Worm (Caenorhabditis elegans) whole organism, L1 larva: ENCODE measurements around the gene gstk-1.
A peak's percentile ranks its signal among the peaks of the same experiment; 100 is the strongest.

ENCODE experiments used
- aha-1 ChIP-seq: fragments of 150-350 bp; optimal IDR thresholded peaks from 2 replicates; lab custom pipeline; 2014; ENCODE audit warnings: missing biosample characterization, missing genetic modification characterization
- blmp-1 ChIP-seq: fragments of 150-350 bp; optimal IDR thresholded peaks from 2 replicates; lab custom pipeline; 2014; ENCODE audit warnings: missing biosample characterization, missing genetic modification characterization
- ceh-63 ChIP-seq: fragments of 200-800 bp; sonication (Bioruptor generic); optimal IDR thresholded peaks from 2 replicates; lab custom pipeline; 2018; ENCODE audit warnings: mild to moderate bottlenecking, missing genetic modification characterization, missing compliant biosample characterization
- ceh-8 ChIP-seq: fragments of 200-800 bp; sonication (Bioruptor generic); optimal IDR thresholded peaks from 2 replicates; lab custom pipeline; 2018; ENCODE audit warnings: mild to moderate bottlenecking, missing genetic modification characterization, moderate library complexity, missing compliant biosample characterization
- ceh-82 ChIP-seq, 3 experiments: fragments of 150-350 bp in 1 of 3; sonication (generic microtip) in 2 of 3; optimal IDR thresholded peaks; 2 replicates each; lab custom pipeline; 2014 to 2017; ENCODE audit warnings: missing biosample characterization in 3 of 3, missing genetic modification characterization in 3 of 3
- ceh-88 ChIP-seq: fragments of 200-800 bp; sonication (Bioruptor generic); IDR thresholded peaks from 2 replicates; pipeline ENCODE4 v1.3.6; 2022; ENCODE audit warnings: missing genetic modification characterization, missing compliant biosample characterization
- dpl-1 ChIP-seq, 3 experiments: fragments of 150-350 bp in 2 of 3; sonication (generic microtip) in 1 of 3; optimal IDR thresholded peaks; 2 replicates each; lab custom pipeline; 2014 to 2017; ENCODE audit warnings: missing biosample characterization in 3 of 3, missing genetic modification characterization in 3 of 3, missing genetic modification reagents in 3 of 3
- elt-2 ChIP-seq: sonication (generic microtip); optimal IDR thresholded peaks from 2 replicates; lab custom pipeline; 2016; ENCODE audit warnings: missing genetic modification characterization, mild to moderate bottlenecking, inconsistent platforms, missing compliant biosample characterization, missing genetic modification reagents
- elt-3 ChIP-seq, 6 experiments: fragments of 150-350 bp in 1 of 6; sonication (generic microtip); optimal IDR thresholded peaks; 2 replicates each; lab custom pipeline; 2017 to 2018; ENCODE audit warnings: missing biosample characterization in 6 of 6, missing genetic modification characterization in 6 of 6, inconsistent platforms in 1 of 6
- fkh-8 ChIP-seq: sonication (generic microtip); optimal IDR thresholded peaks from 2 replicates; lab custom pipeline; 2016; ENCODE audit warnings: mild to moderate bottlenecking, missing genetic modification characterization, missing compliant biosample characterization
- grh-1 ChIP-seq: fragments of 200-800 bp; sonication (Bioruptor generic); IDR thresholded peaks from 2 replicates; pipeline ENCODE4 v1.3.6; 2022; ENCODE audit warnings: missing genetic modification reagents, missing genetic modification characterization, missing compliant biosample characterization
- hlh-4 ChIP-seq: sonication (generic microtip); optimal IDR thresholded peaks from 2 replicates; lab custom pipeline; 2016; ENCODE audit warnings: mild to moderate bottlenecking, missing genetic modification characterization, missing compliant biosample characterization
- hpl-2 ChIP-seq: fragments of 150-350 bp; optimal IDR thresholded peaks from 2 replicates; lab custom pipeline; 2014; ENCODE audit warnings: missing biosample characterization, missing genetic modification reagents, missing genetic modification characterization
- isw-1 ChIP-seq: fragments of 200-800 bp; sonication (Bioruptor generic); IDR thresholded peaks from 2 replicates; pipeline ENCODE4 v1.3.6; 2022; ENCODE audit warnings: missing genetic modification characterization, missing compliant biosample characterization
- lin-14 ChIP-seq: fragments of 200-800 bp; sonication (Bioruptor generic); optimal IDR thresholded peaks from 2 replicates; lab custom pipeline; 2018; ENCODE audit warnings: mild to moderate bottlenecking, missing genetic modification characterization, moderate library complexity, missing compliant biosample characterization
- lin-35 ChIP-seq, 2 experiments: fragments of 150-350 bp; optimal IDR thresholded peaks; 2 replicates each; lab custom pipeline; 2014; ENCODE audit warnings: missing biosample characterization in 2 of 2, missing genetic modification characterization in 2 of 2, missing genetic modification reagents in 2 of 2
- lir-3 ChIP-seq: sonication (generic microtip); optimal IDR thresholded peaks from 2 replicates; lab custom pipeline; 2016; ENCODE audit warnings: mild to moderate bottlenecking, missing genetic modification characterization, moderate library complexity, missing compliant biosample characterization; ENCODE audit not compliant: poor library complexity
- mdl-1 ChIP-seq, 2 experiments: fragments of 150-350 bp; optimal IDR thresholded peaks; 2 replicates each; lab custom pipeline; 2014 to 2017; ENCODE audit warnings: missing biosample characterization in 2 of 2, missing genetic modification characterization in 2 of 2, inconsistent platforms in 1 of 2
- mef-2 ChIP-seq: fragments of 150-350 bp; optimal IDR thresholded peaks from 2 replicates; lab custom pipeline; 2014; ENCODE audit warnings: missing biosample characterization, missing genetic modification characterization
- nhr-11 ChIP-seq: fragments of 150-350 bp; optimal IDR thresholded peaks from 2 replicates; lab custom pipeline; 2014; ENCODE audit warnings: missing biosample characterization, missing genetic modification characterization
- nhr-19 ChIP-seq: fragments of 200-800 bp; sonication (Bioruptor generic); conservative IDR thresholded peaks from 2 replicates; pipeline ENCODE4 v1.3.6; 2022; ENCODE audit warnings: missing genetic modification characterization, missing compliant biosample characterization
- nhr-20 ChIP-seq: sonication (generic microtip); optimal IDR thresholded peaks from 2 replicates; lab custom pipeline; 2016; ENCODE audit warnings: mild to moderate bottlenecking, missing genetic modification characterization, missing compliant biosample characterization
- nhr-28 ChIP-seq: fragments of 150-350 bp; optimal IDR thresholded peaks from 2 replicates; lab custom pipeline; 2014; ENCODE audit warnings: missing biosample characterization, missing genetic modification characterization
- nhr-47 ChIP-seq: sonication (generic microtip); optimal IDR thresholded peaks from 2 replicates; lab custom pipeline; 2016; ENCODE audit warnings: mild to moderate bottlenecking, missing genetic modification characterization, moderate library complexity, missing compliant biosample characterization
- nhr-71 ChIP-seq: sonication (generic microtip); optimal IDR thresholded peaks from 2 replicates; lab custom pipeline; 2016; ENCODE audit warnings: mild to moderate bottlenecking, missing genetic modification characterization, moderate library complexity, missing compliant biosample characterization
- nhr-76 ChIP-seq: sonication (generic microtip); optimal IDR thresholded peaks from 2 replicates; lab custom pipeline; 2017; ENCODE audit warnings: missing biosample characterization, missing genetic modification characterization
- nhr-77 ChIP-seq: fragments of 150-350 bp; optimal IDR thresholded peaks from 2 replicates; lab custom pipeline; 2014; ENCODE audit warnings: missing biosample characterization, missing genetic modification characterization
- nhr-85 ChIP-seq: sonication (generic microtip); peaks from one replicate; lab custom pipeline; 2016; ENCODE audit warnings: missing genetic modification characterization, inconsistent platforms, missing compliant biosample characterization
- pag-3 ChIP-seq: sonication (generic microtip); optimal IDR thresholded peaks from 2 replicates; lab custom pipeline; 2017; ENCODE audit warnings: missing genetic modification characterization, mild to moderate bottlenecking, missing compliant biosample characterization, antibody characterized with exemption, borderline replicate concordance; ENCODE audit not compliant: insufficient read depth
- pqm-1 ChIP-seq: sonication (generic microtip); optimal IDR thresholded peaks from 3 replicates; lab custom pipeline; 2017; ENCODE audit warnings: missing biosample characterization, missing genetic modification characterization
- rnt-1 ChIP-seq: sonication (generic microtip); optimal IDR thresholded peaks from 2 replicates; lab custom pipeline; 2016; ENCODE audit warnings: mild to moderate bottlenecking, missing genetic modification characterization, moderate library complexity, missing compliant biosample characterization
- snpc-4 ChIP-seq: fragments of 150-350 bp; optimal IDR thresholded peaks from 2 replicates; lab custom pipeline; 2014; ENCODE audit warnings: missing biosample characterization, missing genetic modification characterization
- sup-37 ChIP-seq: fragments of 200-800 bp; sonication (Bioruptor generic); optimal IDR thresholded peaks from 2 replicates; lab custom pipeline; 2018; ENCODE audit warnings: mild to moderate bottlenecking, missing genetic modification characterization, missing compliant biosample characterization
- swsn-7 ChIP-seq: sonication (generic microtip); optimal IDR thresholded peaks from 2 replicates; lab custom pipeline; 2016; ENCODE audit warnings: missing genetic modification characterization, missing compliant biosample characterization
- unc-30 ChIP-seq: sonication (generic microtip); optimal IDR thresholded peaks from 2 replicates; lab custom pipeline; 2017; ENCODE audit warnings: missing biosample characterization, missing genetic modification characterization
- unc-86 ChIP-seq: sonication (generic microtip); optimal IDR thresholded peaks from 2 replicates; lab custom pipeline; 2016; ENCODE audit warnings: missing genetic modification characterization, missing compliant biosample characterization
- unc-98 ChIP-seq: fragments of 200-800 bp; sonication (Bioruptor generic); IDR thresholded peaks from 2 replicates; pipeline ENCODE4 v1.3.6; 2022; ENCODE audit warnings: missing genetic modification characterization, missing compliant biosample characterization
- vab-15 ChIP-seq: sonication (generic microtip); optimal IDR thresholded peaks from 2 replicates; lab custom pipeline; 2017; ENCODE audit warnings: missing genotype, mild to moderate bottlenecking, missing genetic modification characterization, missing compliant biosample characterization
- ztf-11 ChIP-seq, 2 experiments: sonication (generic microtip); optimal IDR thresholded peaks; 2 replicates each; lab custom pipeline; 2016 to 2017; ENCODE audit warnings: missing genetic modification characterization in 2 of 2, missing biosample characterization in 1 of 2, missing compliant biosample characterization in 1 of 2
- ztf-4 ChIP-seq: fragments of 150-350 bp; optimal IDR thresholded peaks from 2 replicates; lab custom pipeline; 2014; ENCODE audit warnings: missing biosample characterization, missing genetic modification characterization

The gstk-1 gene

ce11 chrII:9660379-9660778 lies 3.9 kb downstream of the gstk-1 start, which contains the start of gene ZK1320.3:
Gene ZK1320.3, minus strand, starts transcription at chrII:9660419.
- TF ChIP-seq lir-3 (tag; lab: Kevin White, UChicago) (no peak), nhr-77 (no peak), snpc-4 (tag; lab: Kevin White, UChicago) (no peak), nhr-28 (no peak), ceh-88 (GFP tag; lab: Robert Waterston, UW) (no peak), ztf-11 (tag; optimal IDR thresholded peaks at IDR 0.05; lab: Kevin White, UChicago) (no peak), isw-1 (GFP tag; lab: Robert Waterston, UW) (no peak), ceh-8 (GFP tag; lab: Kevin White, UChicago) (no peak), swsn-7 (tag; lab: Kevin White, UChicago) (no peak), nhr-19 (GFP tag; lab: Robert Waterston, UW) (no peak), hpl-2 (no peak), pqm-1 (tag; lab: Kevin White, UChicago) (no peak), hlh-4 (tag; lab: Kevin White, UChicago) (no peak), lin-35 (GFP tag; optimal IDR thresholded peaks at IDR 0.05; lab: Kevin White, UChicago) (no peak)

DNA sequence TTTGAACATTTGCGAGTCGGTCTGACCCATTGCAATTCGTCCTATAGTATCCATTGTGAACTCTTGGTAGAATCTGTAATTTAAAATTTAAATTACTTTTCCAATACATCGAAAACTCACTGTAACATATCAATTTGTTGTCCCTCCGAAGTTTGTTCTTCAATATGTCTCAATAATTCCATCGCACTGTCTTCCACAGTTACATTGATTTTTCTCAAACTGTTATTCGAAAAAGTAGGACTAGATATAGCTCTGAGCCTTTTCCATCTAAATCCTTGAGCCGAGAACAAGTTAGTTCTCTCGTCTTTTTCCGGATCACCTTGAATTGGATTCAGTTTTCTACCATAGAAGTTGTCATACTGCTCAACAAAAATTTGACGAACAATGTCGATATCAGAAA lies 5.7 kb downstream of the gstk-1 start:
- no peak for TF ChIP-seq nhr-28
- TF ChIP-seq dpl-1 (GFP tag; optimal IDR thresholded peaks at IDR 0.05; lab: Kevin White, UChicago) = no peak
- no peak for TF ChIP-seq nhr-47 (tag; lab: Kevin White, UChicago)
- TF ChIP-seq sup-37 (GFP tag; lab: Kevin White, UChicago) = no peak
- no peak for TF ChIP-seq unc-86 (tag; lab: Kevin White, UChicago)
- TF ChIP-seq pqm-1 (tag; lab: Kevin White, UChicago) = no peak
- no peak for TF ChIP-seq unc-98 (GFP tag; lab: Robert Waterston, UW)
- no peak for TF ChIP-seq unc-30 (tag; lab: Kevin White, UChicago)
- no peak for TF ChIP-seq ceh-82 (tag; optimal IDR thresholded peaks at IDR 0.05; lab: Kevin White, UChicago)
- TF ChIP-seq nhr-71 (tag; lab: Kevin White, UChicago) = no peak
- TF ChIP-seq mef-2 (tag; lab: Kevin White, UChicago) = no peak
- TF ChIP-seq ztf-11 (tag; optimal IDR thresholded peaks at IDR 0.05; lab: Kevin White, UChicago) = no peak
- no peak for TF ChIP-seq ztf-4 (tag; lab: Kevin White, UChicago)

ce11 chrII:9662797-9663196 lies 6.3 kb downstream of the gstk-1 start, which contains the start of gene cyp-13A10:
Gene cyp-13A10, minus strand, starts transcription at chrII:9662884.
- TF ChIP-seq nhr-85 (tag; lab: Kevin White, UChicago) = peak; percentile 66
- TF ChIP-seq blmp-1 (tag; lab: Kevin White, UChicago) = peak; percentile 26
- peak; percentile 10 for TF ChIP-seq lin-14
- no peak for TF ChIP-seq elt-2 (tag; lab: Kevin White, UChicago)
- TF ChIP-seq rnt-1 (tag; lab: Kevin White, UChicago) = no peak
- TF ChIP-seq ceh-63 (GFP tag; lab: Kevin White, UChicago) = no peak
- peak; percentile 18 for TF ChIP-seq nhr-71 (tag; lab: Kevin White, UChicago)
- TF ChIP-seq vab-15 (tag; lab: Kevin White, UChicago) = no peak
- TF ChIP-seq elt-3 (tag; optimal IDR thresholded peaks at IDR 0.05; lab: Kevin White, UChicago) = peak in 1 of 6 experiments; percentile 38
- TF ChIP-seq mef-2 (tag; lab: Kevin White, UChicago) = no peak
- no peak for TF ChIP-seq lir-3 (tag; lab: Kevin White, UChicago)
- peak; percentile 47 for TF ChIP-seq nhr-20 (tag; lab: Kevin White, UChicago)
- no peak for TF ChIP-seq nhr-76
- no peak for TF ChIP-seq mdl-1 (tag; optimal IDR thresholded peaks at IDR 0.05; lab: Kevin White, UChicago)

ce11 chrII:9665577-9665976 lies 9.1 kb downstream of the gstk-1 start, which contains the start of gene ZK1320.5:
Gene ZK1320.5, minus strand, starts transcription at chrII:9665677.
- TF ChIP-seq grh-1 (no peak), pag-3 (tag; lab: Kevin White, UChicago) (no peak), aha-1 (tag; lab: Kevin White, UChicago) (no peak), lin-14 (peak; percentile 15), nhr-11 (no peak), nhr-47 (tag; lab: Kevin White, UChicago) (no peak), nhr-71 (tag; lab: Kevin White, UChicago) (peak; percentile 22), elt-3 (tag; optimal IDR thresholded peaks at IDR 0.05; lab: Kevin White, UChicago) (no peak), sup-37 (GFP tag; lab: Kevin White, UChicago) (no peak), isw-1 (GFP tag; lab: Robert Waterston, UW) (no peak), fkh-8 (tag; lab: Kevin White, UChicago) (peak; percentile 38)
